Worm (Caenorhabditis elegans): ENCODE measurements around the gene npl-4.2.

ce11 chrII:5633453-5633852 is 10.8 kb downstream of the npl-4.2 start:
- TF ChIP-seq crh-2 (tag; optimal IDR thresholded peaks at IDR 0.05) (no peak), ztf-11 (tag; optimal IDR thresholded peaks at IDR 0.05) (no peak), sma-3 (GFP tag; optimal IDR thresholded peaks at IDR 0.05) (no peak), nhr-25 (tag; optimal IDR thresholded peaks at IDR 0.05) (no peak), fos-1 (tag; optimal IDR thresholded peaks at IDR 0.05) (no peak), mdl-1 (tag; optimal IDR thresholded peaks at IDR 0.05) (no peak), snpc-4 (tag; optimal IDR thresholded peaks at IDR 0.05) (no peak)
